Worm (Caenorhabditis elegans) whole organism, L1 larva: Measurements from ENCODE around the gene F35G12.5.

Experiments
- C16A3.4 ChIP-seq: fragments of 150-350 bp; optimal IDR thresholded peaks from 2 replicates; lab custom pipeline; 2014; ENCODE audit warnings: missing biosample characterization, missing genetic modification characterization
- C34B4.2 ChIP-seq: sonication (generic microtip); optimal IDR thresholded peaks from 2 replicates; lab custom pipeline; 2017; ENCODE audit warnings: mild to moderate bottlenecking, missing genetic modification characterization, missing compliant biosample characterization
- F16B12.6 ChIP-seq: fragments of 150-350 bp; optimal IDR thresholded peaks from 2 replicates; lab custom pipeline; 2014; ENCODE audit warnings: missing biosample characterization, missing genetic modification characterization
- aha-1 ChIP-seq: fragments of 150-350 bp; optimal IDR thresholded peaks from 2 replicates; lab custom pipeline; 2014; ENCODE audit warnings: missing biosample characterization, missing genetic modification characterization
- alr-1 ChIP-seq: fragments of 200-800 bp; sonication (Bioruptor generic); optimal IDR thresholded peaks from 2 replicates; lab custom pipeline; 2018; ENCODE audit warnings: borderline replicate concordance, mild to moderate bottlenecking, missing genetic modification characterization, missing compliant biosample characterization
- aly-2 ChIP-seq: fragments of 150-350 bp; optimal IDR thresholded peaks from 2 replicates; lab custom pipeline; 2014; ENCODE audit warnings: missing biosample characterization, missing genetic modification characterization
- ama-1 ChIP-seq: fragments of 150-350 bp; optimal IDR thresholded peaks from 2 replicates; lab custom pipeline; 2014
- ceh-63 ChIP-seq: fragments of 200-800 bp; sonication (Bioruptor generic); optimal IDR thresholded peaks from 2 replicates; lab custom pipeline; 2018; ENCODE audit warnings: mild to moderate bottlenecking, missing genetic modification characterization, missing compliant biosample characterization
- ceh-8 ChIP-seq: fragments of 200-800 bp; sonication (Bioruptor generic); optimal IDR thresholded peaks from 2 replicates; lab custom pipeline; 2018; ENCODE audit warnings: mild to moderate bottlenecking, missing genetic modification characterization, moderate library complexity, missing compliant biosample characterization
- ceh-88 ChIP-seq: fragments of 200-800 bp; sonication (Bioruptor generic); IDR thresholded peaks from 2 replicates; pipeline ENCODE4 v1.3.6; 2022; ENCODE audit warnings: missing genetic modification characterization, missing compliant biosample characterization
- ces-1 ChIP-seq: fragments of 150-350 bp; optimal IDR thresholded peaks from 2 replicates; lab custom pipeline; 2014; ENCODE audit warnings: missing biosample characterization, missing genetic modification reagents, missing genetic modification characterization
- dpl-1 ChIP-seq, 3 experiments: fragments of 150-350 bp in 2 of 3; sonication (generic microtip) in 1 of 3; optimal IDR thresholded peaks; 2 replicates each; lab custom pipeline; 2014 to 2017; ENCODE audit warnings: missing biosample characterization in 3 of 3, missing genetic modification characterization in 3 of 3, missing genetic modification reagents in 3 of 3
- dsc-1 ChIP-seq: sonication (generic microtip); optimal IDR thresholded peaks from 2 replicates; lab custom pipeline; 2016; ENCODE audit warnings: mild to moderate bottlenecking, missing genetic modification characterization, missing compliant biosample characterization
- efl-3 ChIP-seq: fragments of 200-800 bp; sonication (Bioruptor generic); optimal IDR thresholded peaks from 2 replicates; lab custom pipeline; 2018; ENCODE audit warnings: mild to moderate bottlenecking, missing genetic modification characterization, missing compliant biosample characterization
- egl-13 ChIP-seq: sonication (generic microtip); optimal IDR thresholded peaks from 2 replicates; lab custom pipeline; 2016; ENCODE audit warnings: missing genotype, missing genetic modification reagents, missing genetic modification characterization, missing compliant biosample characterization
- elt-3 ChIP-seq, 6 experiments: fragments of 150-350 bp in 1 of 6; sonication (generic microtip); optimal IDR thresholded peaks; 2 replicates each; lab custom pipeline; 2017 to 2018; ENCODE audit warnings: missing biosample characterization in 6 of 6, missing genetic modification characterization in 6 of 6, inconsistent platforms in 1 of 6
- ets-5 ChIP-seq: fragments of 200-800 bp; sonication (Bioruptor generic); IDR thresholded peaks from 2 replicates; pipeline ENCODE4 v1.3.6; 2022; ENCODE audit warnings: missing genetic modification characterization, missing compliant biosample characterization
- fkh-8 ChIP-seq: sonication (generic microtip); optimal IDR thresholded peaks from 2 replicates; lab custom pipeline; 2016; ENCODE audit warnings: mild to moderate bottlenecking, missing genetic modification characterization, missing compliant biosample characterization
- fos-1 ChIP-seq: fragments of 150-350 bp; optimal IDR thresholded peaks from 2 replicates; lab custom pipeline; 2014; ENCODE audit warnings: missing biosample characterization, missing genetic modification characterization
- hlh-17 ChIP-seq: fragments of 200-800 bp; sonication (Bioruptor generic); optimal IDR thresholded peaks from 2 replicates; lab custom pipeline; 2018; ENCODE audit warnings: missing genetic modification characterization, mild to moderate bottlenecking, missing compliant biosample characterization, moderate library complexity, borderline replicate concordance
- hpl-2 ChIP-seq: fragments of 150-350 bp; optimal IDR thresholded peaks from 2 replicates; lab custom pipeline; 2014; ENCODE audit warnings: missing biosample characterization, missing genetic modification reagents, missing genetic modification characterization
- irx-1 ChIP-seq: sonication (generic microtip); optimal IDR thresholded peaks from 2 replicates; lab custom pipeline; 2016; ENCODE audit warnings: missing genetic modification characterization, missing compliant biosample characterization
- isw-1 ChIP-seq: fragments of 200-800 bp; sonication (Bioruptor generic); IDR thresholded peaks from 2 replicates; pipeline ENCODE4 v1.3.6; 2022; ENCODE audit warnings: missing genetic modification characterization, missing compliant biosample characterization
- jun-1 ChIP-seq: fragments of 150-350 bp; optimal IDR thresholded peaks from 2 replicates; lab custom pipeline; 2014; ENCODE audit warnings: missing biosample characterization, missing genetic modification reagents, missing genetic modification characterization
- lin-13 ChIP-seq: fragments of 150-350 bp; optimal IDR thresholded peaks from 2 replicates; lab custom pipeline; 2014; ENCODE audit warnings: missing biosample characterization, missing genetic modification reagents, missing genetic modification characterization
- lin-15B ChIP-seq: fragments of 150-350 bp; sonication (generic microtip); optimal IDR thresholded peaks from 3 replicates; lab custom pipeline; 2014; ENCODE audit warnings: missing biosample characterization, missing genetic modification characterization
- lir-3 ChIP-seq: sonication (generic microtip); optimal IDR thresholded peaks from 2 replicates; lab custom pipeline; 2016; ENCODE audit warnings: mild to moderate bottlenecking, missing genetic modification characterization, moderate library complexity, missing compliant biosample characterization; ENCODE audit not compliant: poor library complexity
- lsy-2 ChIP-seq, 2 experiments: fragments of 150-350 bp; optimal IDR thresholded peaks; 2 replicates each; lab custom pipeline; 2014; ENCODE audit warnings: missing biosample characterization in 2 of 2, missing genetic modification characterization in 2 of 2
- mab-9 ChIP-seq: fragments of 200-800 bp; sonication (Bioruptor generic); IDR thresholded peaks from 2 replicates; pipeline ENCODE4 v1.3.6; 2022; ENCODE audit warnings: missing genetic modification reagents, missing genetic modification characterization, missing compliant biosample characterization
- mdl-1 ChIP-seq, 2 experiments: fragments of 150-350 bp; optimal IDR thresholded peaks; 2 replicates each; lab custom pipeline; 2014 to 2017; ENCODE audit warnings: missing biosample characterization in 2 of 2, missing genetic modification characterization in 2 of 2, inconsistent platforms in 1 of 2
- mep-1 ChIP-seq: fragments of 150-350 bp; optimal IDR thresholded peaks from 2 replicates; lab custom pipeline; 2014; ENCODE audit warnings: missing biosample characterization, missing genetic modification characterization
- nhr-12 ChIP-seq: sonication (generic microtip); optimal IDR thresholded peaks from 2 replicates; lab custom pipeline; 2017; ENCODE audit warnings: missing biosample characterization, missing genetic modification characterization
- nhr-20 ChIP-seq: sonication (generic microtip); optimal IDR thresholded peaks from 2 replicates; lab custom pipeline; 2016; ENCODE audit warnings: mild to moderate bottlenecking, missing genetic modification characterization, missing compliant biosample characterization
- nhr-237 ChIP-seq: fragments of 150-350 bp; optimal IDR thresholded peaks from 2 replicates; lab custom pipeline; 2014; ENCODE audit warnings: missing biosample characterization, missing genetic modification characterization
- nhr-28 ChIP-seq: fragments of 150-350 bp; optimal IDR thresholded peaks from 2 replicates; lab custom pipeline; 2014; ENCODE audit warnings: missing biosample characterization, missing genetic modification characterization
- nhr-71 ChIP-seq: sonication (generic microtip); optimal IDR thresholded peaks from 2 replicates; lab custom pipeline; 2016; ENCODE audit warnings: mild to moderate bottlenecking, missing genetic modification characterization, moderate library complexity, missing compliant biosample characterization
- nhr-76 ChIP-seq: sonication (generic microtip); optimal IDR thresholded peaks from 2 replicates; lab custom pipeline; 2017; ENCODE audit warnings: missing biosample characterization, missing genetic modification characterization
- nhr-77 ChIP-seq: fragments of 150-350 bp; optimal IDR thresholded peaks from 2 replicates; lab custom pipeline; 2014; ENCODE audit warnings: missing biosample characterization, missing genetic modification characterization
- nhr-84 ChIP-seq: sonication (generic microtip); optimal IDR thresholded peaks from 2 replicates; lab custom pipeline; 2017; ENCODE audit warnings: missing biosample characterization, missing genetic modification characterization
- nhr-85 ChIP-seq: sonication (generic microtip); peaks from one replicate; lab custom pipeline; 2016; ENCODE audit warnings: missing genetic modification characterization, inconsistent platforms, missing compliant biosample characterization
- nhr-90 ChIP-seq: sonication (generic microtip); optimal IDR thresholded peaks from 2 replicates; lab custom pipeline; 2016; ENCODE audit warnings: mild to moderate bottlenecking, missing genetic modification characterization, missing compliant biosample characterization; ENCODE audit not compliant: poor library complexity
- pag-3 ChIP-seq: sonication (generic microtip); optimal IDR thresholded peaks from 2 replicates; lab custom pipeline; 2017; ENCODE audit warnings: missing genetic modification characterization, mild to moderate bottlenecking, missing compliant biosample characterization, antibody characterized with exemption, borderline replicate concordance; ENCODE audit not compliant: insufficient read depth
- pax-3 ChIP-seq: fragments of 200-800 bp; sonication (Bioruptor generic); optimal IDR thresholded peaks from 2 replicates; lab custom pipeline; 2018; ENCODE audit warnings: mild to moderate bottlenecking, missing genetic modification characterization, moderate library complexity, missing compliant biosample characterization
- skn-1 ChIP-seq: fragments of 150-350 bp; optimal IDR thresholded peaks from 2 replicates; lab custom pipeline; 2014; ENCODE audit warnings: missing biosample characterization, missing genetic modification characterization
- snu-23 ChIP-seq: sonication (generic microtip); optimal IDR thresholded peaks from 2 replicates; lab custom pipeline; 2016; ENCODE audit warnings: missing genetic modification characterization, missing compliant biosample characterization
- sox-4 ChIP-seq: sonication (generic microtip); optimal IDR thresholded peaks from 2 replicates; lab custom pipeline; 2016; ENCODE audit warnings: missing genetic modification characterization, missing compliant biosample characterization
- swsn-7 ChIP-seq: sonication (generic microtip); optimal IDR thresholded peaks from 2 replicates; lab custom pipeline; 2016; ENCODE audit warnings: missing genetic modification characterization, missing compliant biosample characterization
- tlp-1 ChIP-seq: fragments of 150-350 bp; optimal IDR thresholded peaks from 2 replicates; lab custom pipeline; 2014; ENCODE audit warnings: missing biosample characterization, missing genetic modification characterization
- unc-130 ChIP-seq: fragments of 150-350 bp; optimal IDR thresholded peaks from 2 replicates; lab custom pipeline; 2017; ENCODE audit warnings: missing biosample characterization, missing genetic modification characterization, inconsistent platforms
- unc-30 ChIP-seq: sonication (generic microtip); optimal IDR thresholded peaks from 2 replicates; lab custom pipeline; 2017; ENCODE audit warnings: missing biosample characterization, missing genetic modification characterization
- unc-86 ChIP-seq: sonication (generic microtip); optimal IDR thresholded peaks from 2 replicates; lab custom pipeline; 2016; ENCODE audit warnings: missing genetic modification characterization, missing compliant biosample characterization
- zip-4 ChIP-seq: fragments of 200-800 bp; sonication (Bioruptor generic); optimal IDR thresholded peaks from 2 replicates; lab custom pipeline; 2018; ENCODE audit warnings: mild to moderate bottlenecking, missing genetic modification characterization, moderate library complexity, missing compliant biosample characterization
- ztf-4 ChIP-seq: fragments of 150-350 bp; optimal IDR thresholded peaks from 2 replicates; lab custom pipeline; 2014; ENCODE audit warnings: missing biosample characterization, missing genetic modification characterization

F35G12.5 gene

DNA sequence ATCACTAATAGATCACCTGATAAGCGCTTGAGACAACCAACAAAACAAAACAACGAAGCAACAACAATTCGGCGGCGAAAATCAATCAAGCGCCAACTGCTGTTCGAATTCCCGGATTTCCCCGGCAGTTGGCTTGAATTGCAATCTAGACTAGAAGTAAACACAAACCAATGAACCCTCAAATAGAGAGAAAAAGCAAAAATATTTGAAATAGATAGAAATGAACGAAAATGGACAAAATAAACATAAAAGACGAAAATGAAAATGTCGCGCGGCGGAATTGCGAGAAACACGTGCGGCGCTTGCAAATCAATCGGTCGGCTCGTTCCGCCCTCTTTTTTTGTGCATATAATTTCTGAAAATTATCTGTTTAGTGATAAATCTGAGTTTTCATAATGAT is 15.5 kb upstream of the F35G12.5 start, which contains the start of gene idhg-1:
TSS of gene idhg-1 (plus strand) at position 343 of the 400 bp plus-strand sequence.
- TF ChIP-seq hlh-17 (no peak), lin-15B (tag; lab: Kevin White, UChicago) (peak; percentile 4), ces-1 (GFP tag; lab: Kevin White, UChicago) (no peak), zip-4 (no peak), nhr-90 (peak; percentile 71), mab-9 (no peak), alr-1 (tag; lab: Kevin White, UChicago) (no peak), nhr-71 (peak; percentile 80), nhr-84 (tag; lab: Kevin White, UChicago) (peak; percentile 26), tlp-1 (tag; lab: Kevin White, UChicago) (no peak), sox-4 (tag; lab: Kevin White, UChicago) (peak; percentile 24), unc-30 (tag; lab: Kevin White, UChicago) (no peak), swsn-7 (tag; lab: Kevin White, UChicago) (peak; percentile 84), nhr-20 (peak; percentile 72), isw-1 (GFP tag; lab: Robert Waterston, UW) (no peak; the same call in none of the 2 replicates), fkh-8 (tag; lab: Kevin White, UChicago) (peak; percentile 37), lir-3 (peak; percentile 63), snu-23 (peak; percentile 85), egl-13 (tag; lab: Kevin White, UChicago) (peak; percentile 40), C34B4.2 (tag; lab: Kevin White, UChicago) (no peak), efl-3 (GFP tag; lab: Kevin White, UChicago) (no peak), nhr-12 (tag; lab: Kevin White, UChicago) (no peak), elt-3 (tag; optimal IDR thresholded peaks at IDR 0.05; lab: Kevin White, UChicago) (peak in 1 of 6 experiments; percentile 23), pag-3 (tag; lab: Kevin White, UChicago) (no peak), nhr-76 (tag; lab: Kevin White, UChicago) (no peak), ets-5 (no peak), C16A3.4 (tag; lab: Kevin White, UChicago) (peak; percentile 64), unc-86 (tag; lab: Kevin White, UChicago) (peak; percentile 64), ztf-4 (peak; percentile 63), nhr-28 (tag; lab: Kevin White, UChicago) (no peak), nhr-77 (tag; lab: Kevin White, UChicago) (peak; percentile 9), unc-130 (tag; lab: Kevin White, UChicago) (peak; percentile 61), lin-13 (GFP tag; lab: Kevin White, UChicago) (peak; percentile 41), pax-3 (tag; lab: Kevin White, UChicago) (peak; percentile 7), irx-1 (peak; percentile 34), aly-2 (no peak), mep-1 (tag; lab: Kevin White, UChicago) (peak; percentile 59), hpl-2 (GFP tag; lab: Kevin White, UChicago) (no peak), fos-1 (tag; lab: Kevin White, UChicago) (no peak), ceh-8 (GFP tag; lab: Kevin White, UChicago) (no peak), nhr-85 (tag; lab: Kevin White, UChicago) (peak; percentile 86), ceh-88 (peak; percentile 26; the same call in 1 of the 2 replicates), ceh-63 (GFP tag; lab: Kevin White, UChicago) (no peak), dsc-1 (tag; lab: Kevin White, UChicago) (peak; percentile 79), jun-1 (tag; lab: Kevin White, UChicago) (no peak), mdl-1 (tag; optimal IDR thresholded peaks at IDR 0.05; lab: Kevin White, UChicago) (no peak), nhr-237 (tag; lab: Kevin White, UChicago) (no peak), dpl-1 (GFP tag; optimal IDR thresholded peaks at IDR 0.05; lab: Kevin White, UChicago) (peak; percentile 47 to 61 (median 58)), skn-1 (tag; lab: Kevin White, UChicago) (peak; percentile 49), ama-1 (lab: Kevin White, UChicago) (no peak), lsy-2 (tag; optimal IDR thresholded peaks at IDR 0.05; lab: Kevin White, UChicago) (peak; percentile 71 to 74), aha-1 (no peak), F16B12.6 (tag; lab: Kevin White, UChicago) (peak; percentile 29)
